Fruit fly (Drosophila melanogaster): ENCODE measurements around the gene ZC3H3.

The ZC3H3 gene

DNA sequence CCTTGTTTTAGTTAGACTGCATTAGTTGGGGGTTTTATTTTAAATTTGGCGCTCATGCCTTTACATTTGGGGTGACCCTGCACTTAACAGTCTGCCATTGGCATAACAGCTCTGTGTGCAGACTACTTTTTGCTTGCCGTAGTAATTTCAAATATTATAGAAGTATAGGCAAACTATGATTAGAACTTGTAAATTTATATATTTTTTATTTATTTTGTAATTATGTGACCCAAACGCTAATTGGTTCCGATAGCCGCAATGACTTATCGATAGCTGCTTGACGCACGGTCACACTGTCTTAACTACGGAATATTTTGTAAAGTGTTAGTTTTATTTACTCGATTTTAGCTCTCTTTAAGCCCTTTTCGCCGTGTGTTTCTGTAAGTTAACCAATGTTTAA is 35.1 kb upstream of the ZC3H3 start, which contains the start of gene rhea (continued):
- TF ChIP-seq Ada2b (GFP tag; IDR thresholded peaks at IDR 0.05) (no peak), CG4707 (GFP tag; optimal IDR thresholded peaks at IDR 0.05) (no peak), CG2120 (GFP tag; optimal IDR thresholded peaks at IDR 0.05) (peak; percentile 7), Ravus (GFP tag; IDR thresholded peaks at IDR 0.05) (no peak), hth (optimal IDR thresholded peaks at IDR 0.05) (no peak), hbn (GFP tag; IDR thresholded peaks at IDR 0.05; ENCODE audit: partially characterized antibody) (peak; percentile 66), CG16815 (GFP tag; optimal IDR thresholded peaks at IDR 0.05) (no peak), dimm (GFP tag; IDR thresholded peaks at IDR 0.05) (no peak), CG11696 (GFP tag; IDR thresholded peaks at IDR 0.05) (no peak), vvl (GFP tag; IDR thresholded peaks at IDR 0.05) (peak; percentile 43; the same call in 1 of the 2 replicates), Aef1 (GFP tag; IDR thresholded peaks at IDR 0.05) (no peak), Adf1 (GFP tag; IDR thresholded peaks at IDR 0.05) (no peak), slou (GFP tag; optimal IDR thresholded peaks at IDR 0.05) (no peak), CG10654 (GFP tag; optimal IDR thresholded peaks at IDR 0.05) (no peak), ttk (GFP tag; IDR thresholded peaks at IDR 0.05) (no peak), CG1529 (GFP tag; optimal IDR thresholded peaks at IDR 0.05) (no peak), NC2α (GFP tag; optimal IDR thresholded peaks at IDR 0.05) (no peak), Hmx (GFP tag; optimal IDR thresholded peaks at IDR 0.05) (no peak), CG3065 (GFP tag; optimal IDR thresholded peaks at IDR 0.05) (no peak), eve (GFP tag; optimal IDR thresholded peaks at IDR 0.05) (no peak), CG4854 (GFP tag; optimal IDR thresholded peaks at IDR 0.05) (no peak), cwo (GFP tag; optimal IDR thresholded peaks at IDR 0.05) (no peak), lmd (GFP tag; IDR thresholded peaks at IDR 0.05) (no peak), CG12299 (tag; optimal IDR thresholded peaks at IDR 0.05) (no peak), yki (optimal IDR thresholded peaks at IDR 0.05) (no peak), HLH3B (GFP tag; IDR thresholded peaks at IDR 0.05) (no peak), gcm (GFP tag; optimal IDR thresholded peaks at IDR 0.05) (no peak), CG10979 (tag; optimal IDR thresholded peaks at IDR 0.05) (no peak), CG1792 (GFP tag; optimal IDR thresholded peaks at IDR 0.05) (no peak), sima (GFP tag; optimal IDR thresholded peaks at IDR 0.05) (no peak), sob (GFP tag; IDR thresholded peaks at IDR 0.05) (no peak), Poxn (GFP tag; IDR thresholded peaks at IDR 0.05) (no peak), NFAT (GFP tag; IDR thresholded peaks at IDR 0.05) (peak; percentile 61; the same call in 1 of the 2 replicates), otp (GFP tag; IDR thresholded peaks at IDR 0.05) (peak; percentile 24; the same call in 1 of the 3 replicates), ATbp (GFP tag; optimal IDR thresholded peaks at IDR 0.05) (no peak), jing (GFP tag; optimal IDR thresholded peaks at IDR 0.05) (no peak), CG15514 (GFP tag; optimal IDR thresholded peaks at IDR 0.05) (peak; percentile 98), Nf-YA (GFP tag; IDR thresholded peaks at IDR 0.05) (no peak), HLH54F (GFP tag; optimal IDR thresholded peaks at IDR 0.05) (no peak), grau (tag; optimal IDR thresholded peaks at IDR 0.05) (peak; percentile 24), Blimp-1 (GFP tag; optimal IDR thresholded peaks at IDR 0.05) (no peak), NK7.1 (GFP tag; optimal IDR thresholded peaks at IDR 0.05) (no peak), CG17568 (GFP tag; optimal IDR thresholded peaks at IDR 0.05) (no peak), ham (GFP tag; IDR thresholded peaks at IDR 0.05) (no peak), bsh (GFP tag; optimal IDR thresholded peaks at IDR 0.05) (no peak), Trl (optimal IDR thresholded peaks at IDR 0.05) (no peak), Trl (GFP tag; optimal IDR thresholded peaks at IDR 0.05) (no peak), dati (GFP tag; IDR thresholded peaks at IDR 0.05) (no peak), HmgD (GFP tag; optimal IDR thresholded peaks at IDR 0.05) (no peak), unpg (GFP tag; optimal IDR thresholded peaks at IDR 0.05) (peak; percentile 14), btn (GFP tag; optimal IDR thresholded peaks at IDR 0.05) (no peak), CG12391 (tag; optimal IDR thresholded peaks at IDR 0.05) (peak; percentile 65), CG4424 (GFP tag; optimal IDR thresholded peaks at IDR 0.05) (peak; percentile 22), sens (GFP tag) (peak; percentile 73)
